Worm (Caenorhabditis elegans) whole organism, early embryonic: Measurements from ENCODE around the gene C05C10.8.

Experiments used
- B0310.2 ChIP-seq: sonication (generic microtip); optimal IDR thresholded peaks from 2 replicates; lab custom pipeline; 2016; ENCODE audit warnings: mild to moderate bottlenecking, missing genetic modification characterization, missing compliant biosample characterization
- F13C5.2 ChIP-seq: sonication (generic microtip); optimal IDR thresholded peaks from 2 replicates; lab custom pipeline; 2017; ENCODE audit warnings: mild to moderate bottlenecking, missing genetic modification characterization, inconsistent platforms, missing compliant biosample characterization
- ama-1 ChIP-seq: fragments of 150-350 bp; optimal IDR thresholded peaks from 2 replicates; lab custom pipeline; 2014
- ceh-13 ChIP-seq: fragments of 200-800 bp; sonication (Bioruptor generic); optimal IDR thresholded peaks from 2 replicates; lab custom pipeline; 2018; ENCODE audit warnings: mild to moderate bottlenecking, missing genetic modification characterization, missing compliant biosample characterization
- ceh-36 ChIP-seq: sonication (generic microtip); optimal IDR thresholded peaks from 2 replicates; lab custom pipeline; 2016; ENCODE audit warnings: missing genetic modification characterization, inconsistent platforms, missing compliant biosample characterization
- ets-7 ChIP-seq: sonication (generic microtip); optimal IDR thresholded peaks from 2 replicates; lab custom pipeline; 2016; ENCODE audit warnings: missing genotype, missing genetic modification characterization, missing compliant biosample characterization
- flt-1 ChIP-seq: fragments of 200-800 bp; sonication (Bioruptor generic); IDR thresholded peaks from 2 replicates; pipeline ENCODE4 v1.3.6; 2022; ENCODE audit warnings: missing genetic modification characterization, missing compliant biosample characterization
- hmg-4 ChIP-seq: fragments of 200-800 bp; sonication (Bioruptor generic); optimal IDR thresholded peaks from 2 replicates; lab custom pipeline; 2018; ENCODE audit warnings: mild to moderate bottlenecking, missing genetic modification characterization, missing compliant biosample characterization
- hnd-1 ChIP-seq: sonication (generic microtip); optimal IDR thresholded peaks from 2 replicates; lab custom pipeline; 2016; ENCODE audit warnings: missing genetic modification characterization, missing compliant biosample characterization
- pes-1 ChIP-seq: fragments of 200-800 bp; sonication (Bioruptor generic); IDR thresholded peaks from 2 replicates; pipeline ENCODE4 v1.3.6; 2022; ENCODE audit warnings: missing genetic modification reagents, missing genetic modification characterization, missing compliant biosample characterization
- scrt-1 ChIP-seq: fragments of 200-800 bp; sonication (Bioruptor generic); IDR thresholded peaks from 2 replicates; pipeline ENCODE4 v1.3.6; 2022; ENCODE audit warnings: missing genetic modification characterization, missing compliant biosample characterization
- tbx-11 ChIP-seq: fragments of 200-800 bp; sonication (Bioruptor generic); IDR thresholded peaks from 2 replicates; pipeline ENCODE4 v1.3.6; 2022; ENCODE audit warnings: missing genetic modification characterization, missing compliant biosample characterization
- tbx-37 ChIP-seq: fragments of 200-800 bp; sonication (Bioruptor generic); conservative IDR thresholded peaks from 2 replicates; pipeline ENCODE4 v1.3.6; 2022; ENCODE audit warnings: missing genetic modification reagents, missing genetic modification characterization, missing compliant biosample characterization
- tra-4 ChIP-seq: sonication (generic microtip); optimal IDR thresholded peaks from 2 replicates; lab custom pipeline; 2017; ENCODE audit warnings: missing genetic modification characterization, missing compliant biosample characterization

ce11 chrII:9868698-9869097 lies 49.1 kb downstream of the C05C10.8 start, which contains the start of gene old-1:
- no peak for TF ChIP-seq ama-1 (lab: Kevin White, UChicago)
- no peak for TF ChIP-seq ceh-36 (tag; lab: Kevin White, UChicago)
- no peak for TF ChIP-seq pes-1 (GFP tag; lab: Robert Waterston, UW)
- no peak for TF ChIP-seq ets-7 (tag; lab: Kevin White, UChicago)
- no peak for TF ChIP-seq F13C5.2
- TF ChIP-seq ceh-13 = no peak
- no peak for TF ChIP-seq tbx-11 (GFP tag; lab: Robert Waterston, UW)
- no peak for TF ChIP-seq hnd-1 (tag; lab: Kevin White, UChicago)
- no peak for TF ChIP-seq tra-4 (tag; lab: Kevin White, UChicago)
- no peak for TF ChIP-seq tbx-37 (GFP tag; lab: Robert Waterston, UW)
- TF ChIP-seq flt-1 = no peak
- TF ChIP-seq hmg-4 = no peak
- no peak for TF ChIP-seq scrt-1 (GFP tag; lab: Robert Waterston, UW)
- no peak for TF ChIP-seq B0310.2 (tag; lab: Kevin White, UChicago)
